Worm (Caenorhabditis elegans) whole organism, L4/young adult: ENCODE results near the gene clh-4.

Experiments used
- dao-5 ChIP-seq: sonication (generic microtip); optimal IDR thresholded peaks from 2 replicates; lab custom pipeline; 2016; ENCODE audit warnings: missing genotype, missing genetic modification characterization, moderate library complexity, missing compliant biosample characterization
- him-1 ChIP-seq: sonication (generic microtip); optimal IDR thresholded peaks from 2 replicates; lab custom pipeline; 2016; ENCODE audit warnings: missing genotype, missing genetic modification reagents, missing genetic modification characterization, missing compliant biosample characterization

DNA sequence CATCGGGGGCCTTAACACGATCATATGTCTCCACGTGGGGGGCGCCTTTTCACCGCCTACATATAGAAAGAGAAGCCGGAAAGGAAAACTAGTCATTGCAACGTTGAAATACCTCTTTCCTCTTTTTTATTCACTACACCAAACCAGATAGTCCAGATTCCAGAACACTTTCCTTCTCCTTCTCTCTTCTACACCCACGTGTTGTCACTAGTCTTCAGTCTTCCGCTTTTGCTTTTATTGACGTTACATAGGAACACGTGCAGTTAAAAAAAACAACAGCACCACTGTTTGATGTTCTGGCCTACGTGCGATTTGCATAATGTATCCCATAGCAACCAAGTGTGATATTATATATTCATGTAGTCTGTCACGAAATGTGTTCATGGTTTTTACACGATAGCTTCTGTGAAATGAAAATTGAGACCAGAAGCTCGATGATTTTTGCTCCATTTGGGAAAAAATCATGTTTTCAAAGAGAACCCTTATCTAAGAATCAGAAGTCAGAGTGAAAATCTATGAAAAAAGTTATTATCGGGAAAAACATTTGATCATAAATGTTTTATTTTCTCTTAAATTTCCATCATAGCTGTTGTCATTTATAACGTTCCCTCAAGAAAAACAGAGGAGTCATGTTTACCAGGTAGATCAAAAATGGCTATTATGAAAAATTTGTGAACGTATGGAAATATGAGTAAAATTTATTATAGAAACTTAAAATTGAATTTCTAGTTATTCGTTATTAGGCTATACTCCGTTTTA lies 43.1 kb upstream of the clh-4 start:
- TF ChIP-seq him-1 (tag; lab: Kevin White, UChicago) (no peak), dao-5 (tag; lab: Kevin White, UChicago) (no peak)
